Worm (Caenorhabditis elegans): ENCODE results near the gene hlh-13.

DNA sequence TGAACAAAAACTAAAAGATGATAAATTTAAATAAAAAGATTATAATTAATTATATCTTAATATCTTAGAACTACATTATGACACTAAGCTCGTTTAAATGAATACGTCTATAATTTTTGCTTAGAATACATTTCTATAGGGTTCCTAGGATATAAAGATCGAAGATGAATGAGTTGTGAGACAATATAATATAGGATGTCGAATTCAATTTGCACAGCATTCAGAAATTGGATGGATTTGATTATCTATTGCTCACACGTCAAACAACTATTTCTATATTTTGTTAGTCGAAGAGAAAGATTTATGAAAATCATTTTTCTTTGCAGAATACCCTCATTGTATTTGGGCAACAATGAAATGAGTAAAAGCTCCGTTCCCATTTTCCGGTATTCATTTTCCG is 10.1 kb upstream of the hlh-13 start:
- TF ChIP-seq F57C9.4 (tag; optimal IDR thresholded peaks at IDR 0.05) = no peak
- TF ChIP-seq F22D6.2 (tag; optimal IDR thresholded peaks at IDR 0.05) = no peak

Measured in whole organism, young adult.